Worm (Caenorhabditis elegans): ENCODE data around the gene F47B8.18.

Gene F47B8.18

ce11 chrV:14350949-14351348 is 25.7 kb upstream of the F47B8.18 start (continued):
- TF ChIP-seq lin-35 (GFP tag; optimal IDR thresholded peaks at IDR 0.05) (peak; percentile 83 to 85), dpl-1 (GFP tag; optimal IDR thresholded peaks at IDR 0.05) (peak; percentile 65 to 75 (median 72)), snpc-4 (tag; optimal IDR thresholded peaks at IDR 0.05) (peak; percentile 62), nhr-47 (tag; optimal IDR thresholded peaks at IDR 0.05) (peak; percentile 77), ceh-88 (GFP tag; IDR thresholded peaks at IDR 0.05) (no peak), unc-130 (tag; optimal IDR thresholded peaks at IDR 0.05) (peak; percentile 51), elt-3 (tag; optimal IDR thresholded peaks at IDR 0.05) (peak in 4 of 6 experiments; percentile 15 to 82 (median 30)), unc-62 (GFP tag; optimal IDR thresholded peaks at IDR 0.05) (no peak), nhr-237 (tag; optimal IDR thresholded peaks at IDR 0.05) (peak; percentile 58), sptf-1 (tag; optimal IDR thresholded peaks at IDR 0.05) (no peak), fkh-8 (tag; optimal IDR thresholded peaks at IDR 0.05) (peak; percentile 89), lin-15B (tag; optimal IDR thresholded peaks at IDR 0.05) (peak; percentile 83), F16B12.6 (tag; optimal IDR thresholded peaks at IDR 0.05) (peak; percentile 20), grh-1 (GFP tag; IDR thresholded peaks at IDR 0.05) (peak; percentile 56; the same call in 1 of the 2 replicates), lin-13 (GFP tag; optimal IDR thresholded peaks at IDR 0.05) (peak; percentile 63), blmp-1 (tag; optimal IDR thresholded peaks at IDR 0.05) (peak; percentile 64), mep-1 (tag; optimal IDR thresholded peaks at IDR 0.05) (peak; percentile 71), fos-1 (tag; optimal IDR thresholded peaks at IDR 0.05) (peak; percentile 25), mdl-1 (tag; optimal IDR thresholded peaks at IDR 0.05) (peak in 1 of 2 experiments; percentile 64), ama-1 (optimal IDR thresholded peaks at IDR 0.05) (no peak), ets-5 (GFP tag; IDR thresholded peaks at IDR 0.05) (no peak), swsn-7 (tag; optimal IDR thresholded peaks at IDR 0.05) (peak; percentile 79), egl-27 (tag; optimal IDR thresholded peaks at IDR 0.05) (peak; percentile 13 to 19), unc-98 (GFP tag; IDR thresholded peaks at IDR 0.05) (no peak), lsy-2 (tag; optimal IDR thresholded peaks at IDR 0.05) (peak; percentile 58 to 84), fkh-10 (GFP tag; optimal IDR thresholded peaks at IDR 0.05) (peak; percentile 70), dsc-1 (tag; optimal IDR thresholded peaks at IDR 0.05) (peak; percentile 35), nhr-84 (tag; optimal IDR thresholded peaks at IDR 0.05) (no peak), nhr-71 (tag; optimal IDR thresholded peaks at IDR 0.05) (peak; percentile 82), efl-1 (optimal IDR thresholded peaks at IDR 0.05) (peak; percentile 82 to 87), efl-1 (GFP tag; optimal IDR thresholded peaks at IDR 0.05 in 1 of 2) (peak; percentile 77 to 97), ceh-82 (tag; optimal IDR thresholded peaks at IDR 0.05) (peak; percentile 59 to 94 (median 59)), skn-1 (tag; optimal IDR thresholded peaks at IDR 0.05) (peak; percentile 73), pag-3 (tag; optimal IDR thresholded peaks at IDR 0.05; ENCODE audit: borderline replicate concordance, insufficient read depth) (no peak), xbp-1 (tag; optimal IDR thresholded peaks at IDR 0.05) (peak; percentile 71), nhr-19 (GFP tag; conservative IDR thresholded peaks at IDR 0.05) (peak; percentile 66), unc-86 (tag; optimal IDR thresholded peaks at IDR 0.05) (peak; percentile 73), hpl-2 (GFP tag; optimal IDR thresholded peaks at IDR 0.05) (peak; percentile 38), jun-1 (tag; optimal IDR thresholded peaks at IDR 0.05) (peak; percentile 51), Y116A8C.19 (tag; optimal IDR thresholded peaks at IDR 0.05; ENCODE audit: borderline replicate concordance) (no peak), irx-1 (tag; optimal IDR thresholded peaks at IDR 0.05) (peak; percentile 35), snu-23 (GFP tag; optimal IDR thresholded peaks at IDR 0.05) (peak; percentile 91)

ce11 chrV:14350498-14350897 is 25.2 kb upstream of the F47B8.18 start:
- TF ChIP-seq snu-23 (GFP tag; optimal IDR thresholded peaks at IDR 0.05) (no peak), blmp-1 (tag; optimal IDR thresholded peaks at IDR 0.05) (peak; percentile 44), lin-35 (GFP tag; optimal IDR thresholded peaks at IDR 0.05) (peak in 1 of 2 experiments; percentile 35), pag-3 (tag; optimal IDR thresholded peaks at IDR 0.05; ENCODE audit: borderline replicate concordance, insufficient read depth) (no peak), xbp-1 (tag; optimal IDR thresholded peaks at IDR 0.05) (no peak), mdl-1 (tag; optimal IDR thresholded peaks at IDR 0.05) (no peak), unc-98 (GFP tag; IDR thresholded peaks at IDR 0.05) (no peak), fos-1 (tag; optimal IDR thresholded peaks at IDR 0.05) (no peak), C16A3.4 (tag; optimal IDR thresholded peaks at IDR 0.05) (no peak), nhr-85 (tag) (no peak), nhr-19 (GFP tag; conservative IDR thresholded peaks at IDR 0.05) (no peak), pax-3 (tag; optimal IDR thresholded peaks at IDR 0.05) (no peak), ztf-4 (tag; optimal IDR thresholded peaks at IDR 0.05) (no peak), ceh-8 (GFP tag; optimal IDR thresholded peaks at IDR 0.05) (no peak)
